Worm (Caenorhabditis elegans): ENCODE measurements around the gene F40G12.4.

ce11 chrV:14226373-14226772 lies 42.1 kb downstream of the F40G12.4 start, which contains the start of gene nep-21:
- no peak for TF ChIP-seq ama-1 (optimal IDR thresholded peaks at IDR 0.05)
- no peak for TF ChIP-seq mdl-1 (tag; optimal IDR thresholded peaks at IDR 0.05)
- TF ChIP-seq fkh-10 (GFP tag; optimal IDR thresholded peaks at IDR 0.05), result no peak
- no peak for TF ChIP-seq sea-2 (GFP tag; optimal IDR thresholded peaks at IDR 0.05)
- TF ChIP-seq unc-62 (GFP tag; optimal IDR thresholded peaks at IDR 0.05), result no peak
- TF ChIP-seq nhr-237 (tag; optimal IDR thresholded peaks at IDR 0.05), result no peak
- no peak for TF ChIP-seq fos-1 (tag; optimal IDR thresholded peaks at IDR 0.05)
